Fruit fly (Drosophila melanogaster) Kc167 (cell line): Measurements from ENCODE around the gene CG42587.
"Not testable (repeated sequence)": the region's sequence is repeated elsewhere in the genome, so short reads cannot be mapped to it uniquely, and the experiment has no call there.

Experiments
- Myc ChIP-seq: fragments of >200 bp; optimal IDR thresholded peaks from 2 replicates; lab custom pipeline; 2017; ENCODE audit warnings: missing external identifiers
- Sin3A ChIP-seq: fragments of >200 bp; optimal IDR thresholded peaks from 2 replicates; lab custom pipeline; 2018; ENCODE audit warnings: missing external identifiers
- h ChIP-seq: fragments of >200 bp; optimal IDR thresholded peaks from 3 replicates; lab custom pipeline; 2018; ENCODE audit warnings: missing external identifiers
- insv ChIP-seq: fragments of >200 bp; optimal IDR thresholded peaks from 3 replicates; lab custom pipeline; 2018; ENCODE audit warnings: missing external identifiers
- psq ChIP-seq: fragments of >200 bp; optimal IDR thresholded peaks from 2 replicates; lab custom pipeline; 2017; ENCODE audit warnings: missing external identifiers
- ttk ChIP-seq: sonication (Bioruptor generic); optimal IDR thresholded peaks from 2 replicates; lab custom pipeline; 2017; ENCODE audit warnings: missing external identifiers

Gene CG42587

DNA sequence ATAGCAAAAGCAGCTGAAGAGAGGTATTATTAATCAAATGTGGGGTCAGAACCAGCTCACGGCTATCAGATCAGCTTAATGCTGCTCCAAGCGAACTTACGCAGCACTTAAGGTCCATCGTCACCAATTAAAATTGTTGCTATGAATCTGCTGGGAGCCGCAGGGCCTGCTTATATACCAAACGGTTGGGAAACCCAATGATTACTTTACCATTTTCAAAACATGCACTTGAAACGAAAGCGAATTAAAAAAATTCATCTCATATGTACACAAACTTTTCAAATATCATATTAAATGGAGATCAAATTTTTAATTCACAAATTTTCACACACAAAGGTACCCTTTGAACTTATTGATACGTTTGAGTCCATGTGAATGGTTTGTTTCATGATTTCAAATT lies at the start of gene CG42587:
Gene CG42587 (minus strand): TSS at position 143 of the 400 bp plus-strand sequence.
- TF ChIP-seq h (lab: Kevin White, UChicago), result no peak
- no peak for TF ChIP-seq ttk (lab: Kevin White, UChicago)

DNA sequence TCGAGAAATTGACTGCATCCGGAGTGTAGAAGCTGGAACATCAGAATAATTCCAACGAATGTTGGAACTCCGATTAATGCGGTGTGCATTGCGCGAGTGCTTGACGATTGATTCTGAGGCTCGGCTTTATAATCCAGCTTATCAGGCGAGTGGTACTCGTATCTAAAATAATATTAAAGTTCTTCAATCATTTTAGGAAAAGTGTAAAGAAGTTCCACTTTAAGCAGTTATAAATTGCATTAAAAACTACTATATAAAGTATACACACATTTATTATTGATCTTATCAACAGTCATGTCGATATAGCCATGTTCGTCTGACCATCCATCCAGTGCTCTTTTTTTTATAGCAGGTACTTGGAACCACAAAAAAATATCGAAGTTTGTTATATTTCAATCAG lies 39.5 kb upstream of the CG42587 start, which contains the start of gene CG18636:
Gene CG18636 (minus strand): TSS at position 101 of the 400 bp plus-strand sequence.
- no peak for TF ChIP-seq h (lab: Kevin White, UChicago)
- no peak for TF ChIP-seq Sin3A (lab: Kevin White, UChicago)
- no peak for TF ChIP-seq psq (lab: Kevin White, UChicago)
- TF ChIP-seq Myc (lab: Kevin White, UChicago), result no peak
- TF ChIP-seq ttk (lab: Kevin White, UChicago), result no peak
- no peak for TF ChIP-seq insv (lab: Kevin White, UChicago)

- TF ChIP-seq h (lab: Kevin White, UChicago) (no peak), Myc (lab: Kevin White, UChicago) (no peak), ttk (lab: Kevin White, UChicago) (no peak), psq (lab: Kevin White, UChicago) (no peak), Sin3A (lab: Kevin White, UChicago) (no peak), insv (lab: Kevin White, UChicago) (no peak)
Observed at dm6 chr2L:14774713-14775112, 29.7 kb upstream of the CG42587 start, which contains the start of gene CG4650. CG4650 (minus strand) TSS chr2L:14774981.

DNA sequence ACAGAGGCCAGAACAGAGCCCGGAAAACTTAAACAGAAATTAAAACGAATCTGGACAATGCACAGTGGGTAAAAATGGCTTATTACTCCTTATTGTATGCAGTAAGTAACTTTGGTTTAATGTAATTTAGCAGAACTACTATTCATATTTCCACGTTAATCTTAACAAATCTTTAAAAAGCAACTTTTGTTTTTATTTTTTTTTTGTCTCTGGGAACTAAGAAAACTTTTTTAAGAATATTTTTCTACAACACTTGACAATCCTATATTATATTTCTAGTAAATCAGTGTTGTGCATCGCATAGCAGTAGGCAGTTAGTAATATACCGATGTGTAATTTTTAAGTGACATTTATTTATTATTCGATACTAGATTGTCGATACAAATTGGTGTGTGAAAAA lies 20.6 kb upstream of the CG42587 start, which contains the start of gene CG4701:
Gene CG4701 (plus strand): TSS at position 301 of the 400 bp plus-strand sequence.
- no peak for TF ChIP-seq h (lab: Kevin White, UChicago)
- TF ChIP-seq Sin3A (lab: Kevin White, UChicago), result no peak
- no peak for TF ChIP-seq ttk (lab: Kevin White, UChicago)
- TF ChIP-seq psq (lab: Kevin White, UChicago), result no peak
- TF ChIP-seq insv (lab: Kevin White, UChicago), result no peak
- no peak for TF ChIP-seq Myc (lab: Kevin White, UChicago)

DNA sequence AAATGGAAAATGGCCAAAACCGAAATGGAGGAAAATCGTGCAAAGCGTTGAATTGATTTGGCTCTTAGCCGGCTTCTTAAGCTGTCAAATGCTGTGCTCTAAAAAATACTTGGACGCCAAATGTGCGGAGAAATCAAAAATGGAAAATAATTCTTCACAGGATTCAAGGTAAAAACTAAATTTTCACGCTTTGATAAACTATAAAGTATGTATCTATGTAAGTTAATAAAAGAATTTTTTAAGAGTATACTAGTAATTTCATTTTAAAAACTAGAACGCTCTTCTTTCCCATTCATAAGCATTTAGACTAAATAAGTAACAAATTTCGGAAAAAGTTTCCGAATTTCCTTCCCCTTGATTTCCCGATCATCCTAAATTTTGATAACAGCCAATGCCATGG lies 17.5 kb upstream of the CG42587 start, which contains the start of gene CSN1a:
Gene CSN1a (plus strand): TSS at position 301 of the 400 bp plus-strand sequence.
- TF ChIP-seq h (lab: Kevin White, UChicago) (no peak), Myc (lab: Kevin White, UChicago) (no peak), Sin3A (lab: Kevin White, UChicago) (no peak), insv (lab: Kevin White, UChicago) (no peak), ttk (lab: Kevin White, UChicago) (no peak), psq (lab: Kevin White, UChicago) (no peak)

DNA sequence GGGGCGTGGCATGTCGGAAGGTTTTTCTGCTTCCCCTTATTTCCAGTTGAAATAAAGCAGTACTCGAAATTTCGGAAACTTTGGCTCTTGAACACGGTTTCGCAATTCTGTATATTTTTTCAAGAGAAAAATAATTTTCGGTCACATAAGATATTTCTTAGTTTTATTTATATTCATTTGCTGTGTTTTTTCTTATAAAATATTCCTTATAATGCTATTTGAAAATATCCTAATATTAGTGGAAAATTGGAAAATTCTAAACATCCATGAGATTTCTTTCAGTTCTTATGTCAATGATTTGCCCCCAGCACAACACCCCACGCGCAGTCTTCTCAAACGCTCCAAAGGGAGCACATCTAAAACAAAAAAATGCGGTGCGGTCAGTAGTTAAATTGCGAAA lies 15.5 kb upstream of the CG42587 start, which contains the start of gene CG4691:
Gene CG4691 (plus strand): TSS at position 301 of the 400 bp plus-strand sequence.
- TF ChIP-seq insv (lab: Kevin White, UChicago), result no peak
- TF ChIP-seq psq (lab: Kevin White, UChicago), result no peak
- TF ChIP-seq Myc (lab: Kevin White, UChicago), result no peak
- no peak for TF ChIP-seq ttk (lab: Kevin White, UChicago)
- TF ChIP-seq h (lab: Kevin White, UChicago), result no peak
- TF ChIP-seq Sin3A (lab: Kevin White, UChicago), result no peak

DNA sequence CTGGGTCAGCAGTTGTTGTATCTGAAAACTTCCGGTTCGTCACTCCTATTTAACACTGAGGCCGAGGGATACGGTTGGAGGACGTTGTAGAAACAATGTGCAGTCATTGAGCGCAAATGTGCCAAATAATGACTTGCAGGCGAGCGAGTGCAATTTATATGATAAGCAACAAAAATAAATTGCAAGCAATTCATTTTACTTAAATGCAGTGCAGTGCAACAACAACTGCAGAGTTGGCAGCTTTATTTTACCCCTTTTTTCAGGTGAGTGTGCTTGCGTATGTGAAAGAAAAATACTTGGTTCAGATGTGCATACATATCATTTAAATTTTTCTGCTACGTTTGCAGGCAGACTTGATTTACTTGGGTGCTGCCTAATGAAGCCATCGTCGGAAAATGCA lies 1.1 kb upstream of the CG42587 start:
- TF ChIP-seq psq (lab: Kevin White, UChicago) (no peak), Sin3A (lab: Kevin White, UChicago) (no peak), h (lab: Kevin White, UChicago) (no peak), insv (lab: Kevin White, UChicago) (no peak), ttk (lab: Kevin White, UChicago) (no peak)

dm6 chr2L:14744121-14744520 lies 889 bp downstream of the CG42587 start, which contains the start of gene CG42681:
CG42681 (plus strand) TSS chr2L:14744421.
- TF ChIP-seq Sin3A (lab: Kevin White, UChicago) (no peak), psq (lab: Kevin White, UChicago) (no peak), h (lab: Kevin White, UChicago) (no peak), Myc (lab: Kevin White, UChicago) (no peak), insv (lab: Kevin White, UChicago) (no peak), ttk (lab: Kevin White, UChicago) (no peak)

- no peak for TF ChIP-seq insv (lab: Kevin White, UChicago)
- TF ChIP-seq Sin3A (lab: Kevin White, UChicago), result no peak
- TF ChIP-seq psq (lab: Kevin White, UChicago), result no peak
- TF ChIP-seq Myc (lab: Kevin White, UChicago), result no peak
- TF ChIP-seq ttk (lab: Kevin White, UChicago), result no peak
- no peak for TF ChIP-seq h (lab: Kevin White, UChicago)
Observed at dm6 chr2L:14743337-14743736, 1.7 kb downstream of the CG42587 start.

DNA sequence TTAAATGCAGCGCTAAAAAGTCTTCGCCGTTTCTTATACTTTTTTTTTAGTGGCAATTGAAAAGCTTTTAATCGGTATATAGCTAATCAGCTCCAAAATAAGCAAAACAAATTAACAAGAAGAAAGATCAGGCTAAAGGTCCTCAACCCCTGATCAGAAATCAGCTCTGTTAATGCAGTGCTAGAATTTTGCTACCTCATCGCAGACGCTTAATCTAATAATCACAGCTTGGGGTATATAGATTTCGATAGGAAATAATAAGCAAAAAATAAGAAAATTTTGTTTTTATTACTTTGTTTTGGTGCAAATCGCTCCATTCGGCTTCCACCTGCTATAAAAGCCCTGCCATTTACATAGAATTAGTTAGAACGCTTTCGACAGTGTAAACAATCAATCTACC lies 2.1 kb downstream of the CG42587 start, which contains the start of gene CG34166:
Gene CG34166 (plus strand): TSS at position 301 of the 400 bp plus-strand sequence.
- not testable (repeated sequence) for TF ChIP-seq h, insv, Myc (lab: Kevin White, UChicago)

DNA sequence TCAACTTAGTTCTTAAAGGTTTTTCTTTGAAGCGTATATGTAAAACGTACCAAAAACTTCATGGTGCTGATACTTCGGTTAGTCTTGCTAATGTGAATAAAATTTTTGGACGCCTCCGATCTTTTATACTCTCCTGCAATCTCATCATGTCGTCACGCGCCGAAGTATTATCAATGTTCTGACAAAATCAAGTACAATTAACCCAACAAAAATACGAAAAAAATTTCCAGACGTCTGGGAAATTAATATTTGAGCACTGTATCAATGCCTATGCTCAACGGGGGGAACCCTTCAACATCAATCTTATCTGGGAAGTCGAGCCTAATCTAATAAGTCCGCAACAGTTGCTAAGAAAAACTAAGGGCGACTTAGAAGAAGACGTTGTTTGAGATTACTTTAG lies 3.3 kb downstream of the CG42587 start, which contains the start of gene CG42586:
Gene CG42586 (minus strand): TSS at position 101 of the 400 bp plus-strand sequence.
- not testable (repeated sequence) for TF ChIP-seq Sin3A, insv, ttk (lab: Kevin White, UChicago)

dm6 chr2L:14739614-14740013 lies 5.4 kb downstream of the CG42587 start, which contains the start of gene CG42585:
CG42585 (plus strand) TSS chr2L:14739914.
- TF ChIP-seq Myc, psq, insv (lab: Kevin White, UChicago): not testable (repeated sequence)
